Worm (Caenorhabditis elegans) whole organism, L4/young adult: ENCODE results near the gene srg-4.
A peak's percentile ranks its signal among the peaks of the same experiment; 100 is the strongest.

ENCODE experiments used
- W03F9.2 ChIP-seq: fragments of 150-350 bp; optimal IDR thresholded peaks from 2 replicates; lab custom pipeline; 2014; ENCODE audit warnings: missing biosample characterization, missing genetic modification characterization
- dao-5 ChIP-seq: sonication (generic microtip); optimal IDR thresholded peaks from 2 replicates; lab custom pipeline; 2016; ENCODE audit warnings: missing genotype, missing genetic modification characterization, moderate library complexity, missing compliant biosample characterization
- him-1 ChIP-seq: sonication (generic microtip); optimal IDR thresholded peaks from 2 replicates; lab custom pipeline; 2016; ENCODE audit warnings: missing genotype, missing genetic modification reagents, missing genetic modification characterization, missing compliant biosample characterization

srg-4 gene

ce11 chrIII:6261985-6262384 is at the start of gene srg-4:
srg-4 (minus strand) TSS chrIII:6262085.
- TF ChIP-seq dao-5 (tag; lab: Kevin White, UChicago), result no peak
- TF ChIP-seq him-1, result no peak
- TF ChIP-seq W03F9.2 (tag; lab: Kevin White, UChicago), result no peak

- TF ChIP-seq W03F9.2 (tag; lab: Kevin White, UChicago) (no peak), dao-5 (tag; lab: Kevin White, UChicago) (no peak), him-1 (no peak)
These were observed 49.6 kb upstream of the srg-4 start for ce11 chrIII:6311452-6311851.

ce11 chrIII:6310352-6310751 is 48.5 kb upstream of the srg-4 start:
- TF ChIP-seq dao-5 (tag; lab: Kevin White, UChicago), result no peak
- TF ChIP-seq W03F9.2 (tag; lab: Kevin White, UChicago), result no peak
- no peak for TF ChIP-seq him-1

ce11 chrIII:6309066-6309465 is 47.2 kb upstream of the srg-4 start, which contains the start of gene gar-2:
gar-2 (plus strand) TSS chrIII:6309366.
- TF ChIP-seq him-1, result no peak
- TF ChIP-seq dao-5 (tag; lab: Kevin White, UChicago), result no peak
- no peak for TF ChIP-seq W03F9.2 (tag; lab: Kevin White, UChicago)

ce11 chrIII:6307832-6308231 is 45.9 kb upstream of the srg-4 start:
- TF ChIP-seq him-1, result no peak
- no peak for TF ChIP-seq W03F9.2 (tag; lab: Kevin White, UChicago)
- no peak for TF ChIP-seq dao-5 (tag; lab: Kevin White, UChicago)

- TF ChIP-seq him-1 (no peak), dao-5 (tag; lab: Kevin White, UChicago) (no peak), W03F9.2 (tag; lab: Kevin White, UChicago) (no peak)
These were observed 41.9 kb upstream of the srg-4 start for ce11 chrIII:6303787-6304186.

ce11 chrIII:6303114-6303647 is 41.3 kb upstream of the srg-4 start, which contains the start of gene F47D12.9:
F47D12.9 (minus strand) TSS chrIII:6303380.
- TF ChIP-seq dao-5 (tag; lab: Kevin White, UChicago) (no peak), him-1 (peak; percentile 45)

ce11 chrIII:6300297-6300696 is 38.4 kb upstream of the srg-4 start:
- TF ChIP-seq dao-5 (tag; lab: Kevin White, UChicago) (no peak), him-1 (no peak)

- TF ChIP-seq W03F9.2 (tag; lab: Kevin White, UChicago), result no peak
- TF ChIP-seq him-1, result no peak
- TF ChIP-seq dao-5 (tag; lab: Kevin White, UChicago), result no peak
These were observed 36.2 kb upstream of the srg-4 start, which contains the start of gene F47D12.3 for ce11 chrIII:6298131-6298530. F47D12.3 (plus strand) TSS chrIII:6298461.

- TF ChIP-seq dao-5 (tag; lab: Kevin White, UChicago), result no peak
- no peak for TF ChIP-seq him-1
- TF ChIP-seq W03F9.2 (tag; lab: Kevin White, UChicago), result no peak
These were observed 35.7 kb upstream of the srg-4 start for ce11 chrIII:6297599-6297998.

ce11 chrIII:6295972-6296700 is 34.3 kb upstream of the srg-4 start, which contains the start of gene F47D12.7:
F47D12.7 (minus strand) TSS chrIII:6296022.
- TF ChIP-seq W03F9.2 (tag; lab: Kevin White, UChicago) (no peak), him-1 (no peak), dao-5 (tag; lab: Kevin White, UChicago) (no peak)

ce11 chrIII:6290469-6291182 is 28.7 kb upstream of the srg-4 start:
- TF ChIP-seq dao-5 (tag; lab: Kevin White, UChicago) (no peak), W03F9.2 (tag; lab: Kevin White, UChicago) (no peak), him-1 (no peak)

ce11 chrIII:6289366-6289765 is 27.5 kb upstream of the srg-4 start:
- no peak for TF ChIP-seq dao-5 (tag; lab: Kevin White, UChicago)
- TF ChIP-seq him-1, result no peak
- no peak for TF ChIP-seq W03F9.2 (tag; lab: Kevin White, UChicago)

- no peak for TF ChIP-seq dao-5 (tag; lab: Kevin White, UChicago)
- TF ChIP-seq him-1, result no peak
- TF ChIP-seq W03F9.2 (tag; lab: Kevin White, UChicago), result no peak
These were observed 25.3 kb upstream of the srg-4 start, which contains the start of gene F47D12.6 for ce11 chrIII:6287195-6287594. F47D12.6 (minus strand) TSS chrIII:6287295.
